Worm (Caenorhabditis elegans): Measurements from ENCODE around the gene R05G6.1.

DNA sequence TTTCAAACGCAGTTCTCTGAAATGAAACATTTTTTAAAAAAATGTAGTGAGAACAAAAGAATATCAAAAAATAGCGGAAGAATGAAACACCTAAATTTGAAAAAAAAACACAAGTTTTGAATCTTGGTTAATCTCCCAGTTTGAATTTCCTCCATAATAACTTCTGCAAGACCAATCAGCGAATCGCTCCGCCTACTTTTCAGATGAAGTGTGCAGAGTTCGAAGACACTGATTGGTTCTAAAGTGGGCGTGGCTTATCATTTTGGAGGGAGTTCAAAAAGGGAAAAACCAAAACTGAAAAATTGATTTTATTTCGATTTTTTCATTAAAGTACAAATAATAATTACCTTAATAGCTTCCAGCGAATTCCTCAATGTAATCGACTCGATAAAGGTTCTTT, 21.6 kb upstream of the R05G6.1 start:
- TF ChIP-seq nfya-1 (tag; optimal IDR thresholded peaks at IDR 0.05; ENCODE audit: borderline replicate concordance, insufficient read depth) (no peak), F52B5.7 (tag; optimal IDR thresholded peaks at IDR 0.05) (no peak), ama-1 (optimal IDR thresholded peaks at IDR 0.05) (no peak), ama-1 (GFP tag; optimal IDR thresholded peaks at IDR 0.05) (no peak), efl-1 (GFP tag; optimal IDR thresholded peaks at IDR 0.05) (peak; percentile 18), repo-1 (tag; optimal IDR thresholded peaks at IDR 0.05) (no peak), C06A6.2 (GFP tag; conservative IDR thresholded peaks at IDR 0.05) (no peak), dpff-1 (tag; optimal IDR thresholded peaks at IDR 0.05) (no peak), bed-1 (GFP tag; IDR thresholded peaks at IDR 0.05) (no peak), cebp-1 (GFP tag; IDR thresholded peaks at IDR 0.05) (no peak), cebp-1 (tag; optimal IDR thresholded peaks at IDR 0.05) (no peak), unc-130 (GFP tag; optimal IDR thresholded peaks at IDR 0.05) (no peak), T07F8.4 (tag; optimal IDR thresholded peaks at IDR 0.05) (no peak), ZK185.1 (tag; optimal IDR thresholded peaks at IDR 0.05; ENCODE audit: poor library complexity, severe bottlenecking) (no peak), ceh-58 (GFP tag; IDR thresholded peaks at IDR 0.05) (no peak)
